Worm (Caenorhabditis elegans): ENCODE data around the gene spp-5.
A peak's percentile ranks its signal among the peaks of the same experiment; 100 is the strongest.
"Not testable (repeated sequence)": the region's sequence is repeated elsewhere in the genome, so short reads cannot be mapped to it uniquely, and the experiment has no call there.

The spp-5 gene

DNA sequence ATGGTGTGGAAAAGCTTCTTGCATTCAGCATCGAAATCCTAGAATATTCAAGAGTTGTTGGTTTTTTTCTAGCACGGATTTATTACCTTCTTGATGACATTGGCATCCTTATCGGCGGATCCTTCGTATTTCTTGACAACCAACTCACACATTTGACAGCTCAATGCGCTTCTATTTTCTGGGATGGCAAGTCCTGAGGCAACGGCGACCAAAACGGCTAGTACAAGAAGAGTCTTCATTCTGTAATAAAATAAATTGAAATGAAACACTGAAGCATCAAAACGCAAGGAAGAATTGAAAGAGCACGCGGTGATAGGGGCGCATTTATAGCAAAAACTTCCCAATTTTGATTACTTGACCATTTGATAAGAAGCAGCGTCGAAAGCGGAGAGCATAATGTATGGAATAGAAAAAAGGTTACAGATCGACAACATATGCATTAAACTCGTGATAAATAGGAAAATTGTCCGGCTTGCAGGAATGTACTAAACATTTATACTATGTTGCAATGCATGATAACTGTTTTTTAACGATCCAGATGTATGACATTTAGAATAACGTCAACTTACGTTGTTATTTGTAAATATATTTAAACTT is at the start of gene spp-5:
Gene spp-5 (minus strand): TSS at position 240 of the 597 bp plus-strand sequence.
- no peak for TF ChIP-seq hpl-2 (GFP tag; optimal IDR thresholded peaks at IDR 0.05)
- TF ChIP-seq elt-2 (tag; optimal IDR thresholded peaks at IDR 0.05) = peak; percentile 95
- no peak for TF ChIP-seq snpc-4 (tag; optimal IDR thresholded peaks at IDR 0.05)
- TF ChIP-seq sptf-1 (tag; optimal IDR thresholded peaks at IDR 0.05) = no peak
- TF ChIP-seq rnt-1 (tag; optimal IDR thresholded peaks at IDR 0.05) = no peak
- TF ChIP-seq nhr-90 (tag; optimal IDR thresholded peaks at IDR 0.05; ENCODE audit: poor library complexity) = peak; percentile 31
- peak; percentile 4 for TF ChIP-seq lin-14 (GFP tag; optimal IDR thresholded peaks at IDR 0.05)
- TF ChIP-seq mdl-1 (tag; optimal IDR thresholded peaks at IDR 0.05) = peak in 1 of 2 experiments; percentile 6
- TF ChIP-seq lin-35 (GFP tag; optimal IDR thresholded peaks at IDR 0.05) = peak in 1 of 2 experiments; percentile 56
- peak; percentile 22 for TF ChIP-seq nhr-20 (tag; optimal IDR thresholded peaks at IDR 0.05)
- peak; percentile 37 for TF ChIP-seq jun-1 (tag; optimal IDR thresholded peaks at IDR 0.05)

DNA sequence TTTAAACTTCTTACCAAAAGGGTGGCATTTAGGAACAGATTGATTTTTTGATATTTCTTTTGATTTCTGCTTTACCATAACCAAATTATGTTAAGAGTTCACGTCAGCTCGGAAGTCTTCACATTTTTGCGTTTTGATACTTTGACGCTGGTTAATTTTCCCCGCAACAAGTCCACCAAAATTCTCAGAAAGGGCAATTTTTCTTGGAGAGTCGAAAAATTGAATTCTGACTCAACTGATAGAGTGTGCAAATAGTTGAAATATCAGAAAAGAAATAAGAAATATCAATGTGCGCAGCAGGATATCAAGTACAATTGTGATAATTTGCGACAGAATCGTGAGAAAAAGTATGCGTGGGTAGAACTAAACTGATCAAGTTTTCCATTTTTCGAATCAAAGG is 49.6 kb upstream of the spp-5 start:
- TF ChIP-seq skn-1 (tag; optimal IDR thresholded peaks at IDR 0.05) (no peak), nhr-47 (tag; optimal IDR thresholded peaks at IDR 0.05) (peak; percentile 41), fkh-8 (tag; optimal IDR thresholded peaks at IDR 0.05) (peak; percentile 84), nhr-71 (tag; optimal IDR thresholded peaks at IDR 0.05) (peak; percentile 50), elt-3 (tag; optimal IDR thresholded peaks at IDR 0.05) (no peak)

DNA sequence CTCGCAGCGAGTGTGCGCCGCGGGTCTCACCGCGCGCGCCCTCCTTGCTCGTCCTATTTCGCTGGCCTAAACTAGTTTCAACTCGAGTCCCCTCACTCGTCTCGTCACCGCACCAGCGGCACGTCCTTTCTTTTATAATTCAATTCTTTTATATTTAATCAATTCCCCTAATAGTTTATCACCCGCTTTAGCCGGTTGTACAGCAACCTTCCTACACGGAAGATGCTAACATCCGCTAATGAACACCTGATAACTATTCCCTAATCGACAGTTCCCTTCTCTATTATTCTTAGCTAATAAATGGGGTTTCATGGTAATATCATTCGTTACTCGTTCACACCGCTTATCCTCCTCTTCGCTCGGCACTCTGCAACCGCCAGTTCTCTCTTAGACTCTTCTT is 45.1 kb upstream of the spp-5 start, which contains the start of gene C56G3.2:
Gene C56G3.2 (plus strand): TSS at position 301 of the 400 bp plus-strand sequence.
- TF ChIP-seq nhr-77 (tag; optimal IDR thresholded peaks at IDR 0.05); unc-62 (GFP tag; optimal IDR thresholded peaks at IDR 0.05); nhr-237 (tag; optimal IDR thresholded peaks at IDR 0.05): not testable (repeated sequence)

DNA sequence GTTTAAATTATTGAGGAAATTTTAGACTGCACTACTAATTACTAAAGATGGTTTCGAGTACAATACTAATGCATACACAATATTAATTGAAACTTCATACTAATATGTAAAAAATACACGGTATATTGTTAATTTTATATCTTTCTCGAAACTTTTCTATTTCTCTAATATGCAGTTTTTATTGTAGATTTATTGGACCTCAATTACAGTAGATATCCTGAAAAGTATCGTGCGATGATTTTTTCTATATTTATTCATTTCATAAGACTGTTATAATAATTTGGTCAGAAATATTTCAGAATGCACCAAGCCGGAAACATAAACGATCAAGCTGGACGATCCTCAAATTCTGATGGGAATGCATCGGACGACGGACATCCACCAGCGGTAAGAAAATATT is 23.6 kb upstream of the spp-5 start, which contains the start of gene C07D8.5:
Gene C07D8.5 (plus strand): TSS at position 301 of the 400 bp plus-strand sequence.
- TF ChIP-seq lin-35 (GFP tag; optimal IDR thresholded peaks at IDR 0.05) = no peak
- TF ChIP-seq ztf-11 (tag; optimal IDR thresholded peaks at IDR 0.05) = no peak
- TF ChIP-seq fkh-10 (GFP tag; optimal IDR thresholded peaks at IDR 0.05) = no peak
- TF ChIP-seq ama-1 (optimal IDR thresholded peaks at IDR 0.05) = no peak
- TF ChIP-seq lin-13 (GFP tag; optimal IDR thresholded peaks at IDR 0.05) = no peak
- no peak for TF ChIP-seq lin-14 (GFP tag; optimal IDR thresholded peaks at IDR 0.05)
- TF ChIP-seq ztf-4 (tag; optimal IDR thresholded peaks at IDR 0.05) = no peak
- TF ChIP-seq hlh-17 (GFP tag; optimal IDR thresholded peaks at IDR 0.05; ENCODE audit: borderline replicate concordance) = no peak
- no peak for TF ChIP-seq vab-15 (tag; optimal IDR thresholded peaks at IDR 0.05)
- no peak for TF ChIP-seq nhr-76 (tag; optimal IDR thresholded peaks at IDR 0.05)
- TF ChIP-seq dsc-1 (tag; optimal IDR thresholded peaks at IDR 0.05) = no peak
- no peak for TF ChIP-seq sup-37 (GFP tag; optimal IDR thresholded peaks at IDR 0.05)
- no peak for TF ChIP-seq jun-1 (tag; optimal IDR thresholded peaks at IDR 0.05)
- no peak for TF ChIP-seq nhr-20 (tag; optimal IDR thresholded peaks at IDR 0.05)
- TF ChIP-seq nhr-71 (tag; optimal IDR thresholded peaks at IDR 0.05) = no peak
- TF ChIP-seq fos-1 (tag; optimal IDR thresholded peaks at IDR 0.05) = no peak
- TF ChIP-seq alr-1 (tag; optimal IDR thresholded peaks at IDR 0.05; ENCODE audit: borderline replicate concordance) = no peak

DNA sequence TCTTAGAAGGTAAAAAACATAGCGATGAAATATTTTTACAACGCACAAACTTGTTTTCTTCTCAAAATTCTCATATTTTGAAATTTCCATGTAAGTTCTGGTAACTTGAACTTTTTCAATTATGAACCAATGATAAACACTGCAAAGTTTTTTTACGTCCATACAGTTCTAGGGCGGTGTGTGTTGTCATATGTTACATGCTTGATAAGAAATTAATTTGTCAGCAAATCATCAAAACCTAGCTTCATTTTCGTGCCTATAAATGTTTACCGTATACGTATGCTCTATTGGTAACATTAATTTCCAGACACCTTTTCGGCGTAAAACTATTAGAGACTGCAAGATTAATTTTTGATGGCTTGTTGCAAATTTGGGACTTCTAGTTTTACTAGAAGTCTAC is 23.1 kb upstream of the spp-5 start:
- TF ChIP-seq pqm-1 (tag; optimal IDR thresholded peaks at IDR 0.05) (no peak), elt-2 (tag; optimal IDR thresholded peaks at IDR 0.05) (peak; percentile 21)
